Worm (Caenorhabditis elegans): ENCODE results near the gene B0547.2.

- TF ChIP-seq him-1 (tag; optimal IDR thresholded peaks at IDR 0.05) = no peak
- TF ChIP-seq dao-5 (tag; optimal IDR thresholded peaks at IDR 0.05) = no peak
- no peak for TF ChIP-seq W03F9.2 (tag; optimal IDR thresholded peaks at IDR 0.05)
Observed at ce11 chrIV:5659461-5659860, 13.7 kb downstream of the B0547.2 start.
